Worm (Caenorhabditis elegans): ENCODE data around the gene D2045.7.

DNA sequence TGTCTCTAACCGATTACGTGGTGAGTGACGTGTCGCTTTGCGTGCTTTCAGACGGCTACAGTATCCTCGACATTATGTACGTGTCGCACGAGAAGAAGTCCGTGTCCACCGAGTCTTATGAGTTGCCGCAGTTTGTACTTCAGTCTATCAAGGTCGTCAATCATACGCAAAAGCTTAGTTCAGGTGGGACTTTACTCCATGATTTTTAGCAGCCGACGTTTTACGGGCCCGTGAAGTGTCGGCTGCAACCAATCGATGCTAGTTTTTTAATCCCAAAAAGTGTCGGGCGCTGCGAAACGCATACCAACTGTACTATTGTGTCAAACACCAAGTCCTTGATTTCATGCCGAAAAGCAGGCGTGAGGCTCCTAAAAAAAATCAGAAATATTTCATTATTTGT lies 45.5 kb downstream of the D2045.7 start:
- TF ChIP-seq snpc-4 (tag; optimal IDR thresholded peaks at IDR 0.05) (peak; percentile 60), fos-1 (tag; optimal IDR thresholded peaks at IDR 0.05) (no peak), ceh-82 (tag; optimal IDR thresholded peaks at IDR 0.05) (no peak), ama-1 (optimal IDR thresholded peaks at IDR 0.05) (no peak), elt-1 (tag; optimal IDR thresholded peaks at IDR 0.05) (no peak), nfya-1 (tag; optimal IDR thresholded peaks at IDR 0.05; ENCODE audit: insufficient read depth) (no peak), nhr-11 (tag; optimal IDR thresholded peaks at IDR 0.05) (no peak), nhr-77 (tag; optimal IDR thresholded peaks at IDR 0.05) (no peak)
